Fruit fly (Drosophila melanogaster) whole organism, adult: ENCODE data around the gene Spg7.

ENCODE experiments used
- CG12768 ChIP-seq: fragments of 200-800 bp; sonication (Bioruptor generic); optimal IDR thresholded peaks from 2 replicates; lab custom pipeline; 2017; ENCODE audit warnings: missing biosample characterization, missing genetic modification characterization, mild to moderate bottlenecking, moderate library complexity, missing genetic modification reagents
- Hr96 ChIP-seq: fragments of 200-800 bp; sonication (Bioruptor generic); optimal IDR thresholded peaks from 2 replicates; lab custom pipeline; 2016; ENCODE audit warnings: missing biosample characterization, missing genetic modification characterization
- Mnt ChIP-seq: fragments of 200-800 bp; sonication (Bioruptor generic); optimal IDR thresholded peaks from 2 replicates; lab custom pipeline; 2016; ENCODE audit warnings: missing biosample characterization, mild to moderate bottlenecking, missing genetic modification characterization
- bab1 ChIP-seq: fragments of 200-800 bp; sonication (Bioruptor generic); optimal IDR thresholded peaks from 3 replicates; lab custom pipeline; 2019; ENCODE audit warnings: missing biosample characterization, mild to moderate bottlenecking, missing genetic modification characterization, moderate library complexity
- cic ChIP-seq: fragments of 200-800 bp; sonication (Bioruptor generic); optimal IDR thresholded peaks from 2 replicates; lab custom pipeline; 2017; ENCODE audit warnings: missing biosample characterization, mild to moderate bottlenecking, missing genetic modification characterization, moderate library complexity
- kay ChIP-seq: fragments of 200-800 bp; sonication (Bioruptor generic); peaks from one replicate; lab custom pipeline; 2016; ENCODE audit warnings: missing biosample characterization, missing genetic modification characterization, borderline replicate concordance
- ovo ChIP-seq: fragments of 200-800 bp; sonication (Bioruptor generic); optimal IDR thresholded peaks from 2 replicates; lab custom pipeline; 2016; ENCODE audit warnings: missing biosample characterization, missing genetic modification characterization

Gene Spg7

dm6 chrX:2645593-2645992 is 52.4 kb downstream of the Spg7 start:
- TF ChIP-seq ovo (GFP tag; lab: Kevin White, UChicago) (no peak), Mnt (GFP tag; lab: Kevin White, UChicago) (no peak), Hr96 (GFP tag; lab: Kevin White, UChicago) (no peak), CG12768 (no peak), kay (GFP tag; lab: Kevin White, UChicago) (no peak), bab1 (GFP tag; lab: Kevin White, UChicago) (no peak), cic (GFP tag; lab: Kevin White, UChicago) (no peak)
